Fruit fly (Drosophila melanogaster): ENCODE results near the gene CG14329.

DNA sequence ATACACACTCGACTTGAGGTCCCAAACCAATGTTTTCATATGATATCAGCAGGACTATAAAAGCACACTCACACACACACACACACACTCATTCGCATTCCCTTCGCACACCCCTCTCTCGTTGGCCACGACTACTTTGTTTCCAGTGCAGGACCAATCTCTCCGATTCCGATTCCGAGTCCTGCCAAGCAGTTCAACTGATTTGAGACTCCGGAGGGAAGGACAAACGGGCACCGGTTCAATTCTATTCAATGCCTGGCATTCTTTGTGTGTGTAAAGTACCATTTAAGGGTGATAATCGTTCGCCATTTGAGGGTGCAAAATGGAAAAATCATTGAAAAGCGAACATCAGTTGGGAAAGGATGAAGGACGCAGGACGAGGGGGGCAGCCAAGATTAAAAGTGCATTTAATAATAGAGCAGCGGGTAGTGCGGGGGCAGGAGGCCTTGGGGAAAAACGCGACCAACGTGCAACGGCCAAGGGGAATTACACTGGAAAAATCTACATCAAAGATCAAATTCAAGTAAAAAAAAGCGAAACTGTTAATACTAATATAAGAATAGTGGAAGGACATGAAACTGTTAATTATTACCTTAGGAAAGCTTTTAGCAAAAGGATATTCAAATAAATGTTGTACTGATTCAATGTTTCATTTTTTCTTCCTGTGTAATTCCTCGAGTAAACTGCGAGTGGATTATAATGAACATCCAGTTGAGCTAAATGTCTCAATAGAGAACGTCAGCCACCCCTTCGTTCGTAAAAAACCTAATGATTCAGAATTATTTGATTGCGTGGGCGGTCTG, 25.3 kb upstream of the CG14329 start:
- no peak for TF ChIP-seq Sin3A (optimal IDR thresholded peaks at IDR 0.05)
- no peak for TF ChIP-seq psq (optimal IDR thresholded peaks at IDR 0.05)
- TF ChIP-seq Myc (optimal IDR thresholded peaks at IDR 0.05), result no peak
- no peak for TF ChIP-seq insv (optimal IDR thresholded peaks at IDR 0.05)
- TF ChIP-seq ttk (optimal IDR thresholded peaks at IDR 0.05), result no peak
